Fruit fly (Drosophila melanogaster) whole organism, pupa: ENCODE results near the gene sNPF.

Source experiments
- CG10348 ChIP-seq: fragments of 200-800 bp; sonication (Bioruptor generic); IDR thresholded peaks from 2 replicates; pipeline ENCODE4 v1.3.6; 2022; ENCODE audit warnings: missing biosample characterization, missing genetic modification characterization
- CG12605 ChIP-seq: fragments of 200-800 bp; sonication (Bioruptor generic); IDR thresholded peaks from 2 replicates; pipeline ENCODE4 v1.3.6; 2022; ENCODE audit warnings: missing biosample characterization, missing genetic modification characterization
- CG14655 ChIP-seq: fragments of 200-800 bp; sonication (Bioruptor generic); optimal IDR thresholded peaks from 3 replicates; lab custom pipeline; 2017; ENCODE audit warnings: mild to moderate bottlenecking, missing biosample characterization, missing genetic modification reagents, missing genetic modification characterization
- CG15710 ChIP-seq: fragments of 200-800 bp; sonication (Bioruptor generic); optimal IDR thresholded peaks from 2 replicates; lab custom pipeline; 2018; ENCODE audit warnings: missing biosample characterization, mild to moderate bottlenecking, missing genetic modification characterization, moderate library complexity
- CG32121 ChIP-seq: fragments of 200-800 bp; sonication (Bioruptor generic); IDR thresholded peaks from 2 replicates; pipeline ENCODE4 v1.3.6; 2022; ENCODE audit warnings: missing biosample characterization, missing genetic modification characterization
- CG4496 ChIP-seq: fragments of 200-800 bp; sonication (Bioruptor generic); IDR thresholded peaks from 3 replicates; pipeline ENCODE4 v1.3.6; 2022; ENCODE audit warnings: missing biosample characterization, missing genetic modification characterization
- CG8159 ChIP-seq: fragments of 200-800 bp; sonication (Bioruptor generic); optimal IDR thresholded peaks from 3 replicates; lab custom pipeline; 2018; ENCODE audit warnings: missing biosample characterization, mild to moderate bottlenecking, missing genetic modification characterization, moderate library complexity
- CG8301 ChIP-seq: fragments of 200-800 bp; sonication (Bioruptor generic); optimal IDR thresholded peaks from 2 replicates; lab custom pipeline; 2018; ENCODE audit warnings: missing biosample characterization, mild to moderate bottlenecking, missing genetic modification characterization
- EcR ChIP-seq: fragments of 200-800 bp; sonication (Bioruptor generic); optimal IDR thresholded peaks from 3 replicates; lab custom pipeline; 2019; ENCODE audit warnings: missing biosample characterization, missing genetic modification characterization, mild to moderate bottlenecking, moderate library complexity, missing genetic modification reagents
- Pif1A ChIP-seq: fragments of 200-800 bp; sonication (Bioruptor generic); optimal IDR thresholded peaks from 3 replicates; lab custom pipeline; 2016; ENCODE audit warnings: missing biosample characterization, missing genetic modification characterization
- Pif1B ChIP-seq: fragments of 200-800 bp; sonication (Bioruptor generic); optimal IDR thresholded peaks from 3 replicates; lab custom pipeline; 2016; ENCODE audit warnings: missing biosample characterization, missing genetic modification characterization
- Snoo ChIP-seq: fragments of 200-800 bp; sonication (Bioruptor generic); optimal IDR thresholded peaks from 3 replicates; lab custom pipeline; 2017; ENCODE audit warnings: missing biosample characterization, mild to moderate bottlenecking, missing genetic modification characterization, inconsistent platforms

DNA sequence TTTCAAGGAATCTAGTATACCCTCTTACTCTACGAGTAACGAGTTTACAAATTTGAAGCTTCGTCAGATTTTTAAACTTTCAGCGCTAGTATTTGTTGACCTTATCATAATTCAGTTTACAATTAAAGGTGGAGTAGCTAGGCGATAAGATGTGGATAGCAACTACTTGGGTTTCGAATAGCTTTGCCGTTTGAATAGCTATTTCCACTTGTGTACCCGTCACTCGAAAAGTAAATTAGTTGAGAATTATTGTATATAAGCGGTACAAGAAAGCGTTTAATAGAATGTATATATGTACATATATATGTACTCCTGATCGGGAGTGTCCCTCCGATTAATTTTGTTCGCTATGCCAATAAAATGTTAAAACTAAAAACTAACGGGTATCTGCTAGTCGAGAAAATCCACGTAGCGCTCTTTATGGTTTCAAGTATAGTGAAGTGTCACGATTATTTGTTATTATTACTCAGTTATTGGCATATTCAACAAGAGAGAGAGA is 1.3 kb upstream of the sNPF start:
- TF ChIP-seq Snoo: no peak
- TF ChIP-seq CG8301 (tag; lab: Kevin White, UChicago): no peak
- TF ChIP-seq CG14655 (GFP tag; lab: Kevin White, UChicago): no peak
- no peak for TF ChIP-seq CG12605 (GFP tag; lab: Robert Waterston, UW)
- TF ChIP-seq EcR (GFP tag; lab: Kevin White, UChicago): no peak
- no peak for TF ChIP-seq Pif1B (GFP tag; lab: Kevin White, UChicago)
- TF ChIP-seq CG8159 (tag; lab: Kevin White, UChicago): no peak
- TF ChIP-seq CG10348 (GFP tag; lab: Robert Waterston, UW): no peak
- no peak for TF ChIP-seq CG15710 (tag; lab: Kevin White, UChicago)
- TF ChIP-seq CG4496 (GFP tag; lab: Robert Waterston, UW): no peak
- no peak for TF ChIP-seq Pif1A
- TF ChIP-seq CG32121: no peak
